Fruit fly (Drosophila melanogaster) whole organism, pupa: ENCODE data around the gene ImpE3.
A peak's percentile ranks its signal among the peaks of the same experiment; 100 is the strongest.

ENCODE experiments used
- CG12605 ChIP-seq: fragments of 200-800 bp; sonication (Bioruptor generic); IDR thresholded peaks from 2 replicates; pipeline ENCODE4 v1.3.6; 2022; ENCODE audit warnings: missing biosample characterization, missing genetic modification characterization
- CG14655 ChIP-seq: fragments of 200-800 bp; sonication (Bioruptor generic); optimal IDR thresholded peaks from 3 replicates; lab custom pipeline; 2017; ENCODE audit warnings: mild to moderate bottlenecking, missing biosample characterization, missing genetic modification reagents, missing genetic modification characterization
- CG8159 ChIP-seq: fragments of 200-800 bp; sonication (Bioruptor generic); optimal IDR thresholded peaks from 3 replicates; lab custom pipeline; 2018; ENCODE audit warnings: missing biosample characterization, mild to moderate bottlenecking, missing genetic modification characterization, moderate library complexity
- D1 ChIP-seq: fragments of 200-800 bp; sonication (Bioruptor generic); optimal IDR thresholded peaks from 2 replicates; lab custom pipeline; 2018; ENCODE audit warnings: missing biosample characterization, mild to moderate bottlenecking, missing genetic modification characterization, moderate library complexity
- EcR ChIP-seq: fragments of 200-800 bp; sonication (Bioruptor generic); optimal IDR thresholded peaks from 3 replicates; lab custom pipeline; 2019; ENCODE audit warnings: missing biosample characterization, missing genetic modification characterization, mild to moderate bottlenecking, moderate library complexity, missing genetic modification reagents
- Pif1B ChIP-seq: fragments of 200-800 bp; sonication (Bioruptor generic); optimal IDR thresholded peaks from 3 replicates; lab custom pipeline; 2016; ENCODE audit warnings: missing biosample characterization, missing genetic modification characterization

dm6 chr3R:8032923-8033478 is 3.7 kb upstream of the ImpE3 start, which contains the start of the genes CG11035 and unc-45:
- TF ChIP-seq EcR (GFP tag; lab: Kevin White, UChicago) (peak; percentile 87), Pif1B (GFP tag; lab: Kevin White, UChicago) (no peak), CG14655 (GFP tag; lab: Kevin White, UChicago) (peak; percentile 49), D1 (tag; lab: Kevin White, UChicago) (no peak), CG8159 (tag; lab: Kevin White, UChicago) (peak; percentile 39), CG12605 (no peak)
